Worm (Caenorhabditis elegans) whole organism, young adult: ENCODE data around the gene vrp-1.

Experiments used
- B0035.1 ChIP-seq: sonication (generic microtip); optimal IDR thresholded peaks from 2 replicates; lab custom pipeline; 2016; ENCODE audit warnings: missing genetic modification characterization, mild to moderate bottlenecking, missing compliant biosample characterization, missing genotype, missing genetic modification reagents
- B0336.3 ChIP-seq: fragments of 200-800 bp; sonication (Bioruptor generic); IDR thresholded peaks from 2 replicates; pipeline ENCODE4 v1.3.6; 2022; ENCODE audit warnings: missing genetic modification characterization, missing compliant biosample characterization
- C06A6.2 ChIP-seq: fragments of 200-800 bp; sonication (Bioruptor generic); conservative IDR thresholded peaks from 2 replicates; pipeline ENCODE4 v1.3.6; 2022; ENCODE audit warnings: missing genetic modification characterization, missing compliant biosample characterization
- F10E7.11 ChIP-seq: sonication (generic microtip); optimal IDR thresholded peaks from 2 replicates; lab custom pipeline; 2017; ENCODE audit warnings: mild to moderate bottlenecking, missing genetic modification characterization, moderate library complexity, missing compliant biosample characterization
- F37B4.10 ChIP-seq: fragments of 200-800 bp; sonication (Bioruptor generic); IDR thresholded peaks from 2 replicates; pipeline ENCODE4 v1.3.6; 2022; ENCODE audit warnings: missing genetic modification characterization, missing compliant biosample characterization
- F57A8.1 ChIP-seq: fragments of 200-800 bp; sonication (Bioruptor generic); optimal IDR thresholded peaks from 2 replicates; lab custom pipeline; 2018; ENCODE audit warnings: mild to moderate bottlenecking, missing genetic modification characterization, moderate library complexity, missing compliant biosample characterization
- Y53F4B.3 ChIP-seq: fragments of 200-800 bp; sonication (Bioruptor generic); IDR thresholded peaks from 2 replicates; pipeline ENCODE4 v1.3.6; 2022; ENCODE audit warnings: missing genetic modification reagents, missing genetic modification characterization, missing compliant biosample characterization
- Y56A3A.18 ChIP-seq: fragments of 200-800 bp; sonication (Bioruptor generic); IDR thresholded peaks from 2 replicates; pipeline ENCODE4 v1.3.6; 2022; ENCODE audit warnings: missing genetic modification reagents, missing genetic modification characterization, missing compliant biosample characterization
- Y95B8A.8 ChIP-seq: fragments of 200-800 bp; sonication (Bioruptor generic); IDR thresholded peaks from 2 replicates; pipeline ENCODE4 v1.3.6; 2022; ENCODE audit warnings: missing genetic modification reagents, missing genetic modification characterization, missing compliant biosample characterization
- aptf-2 ChIP-seq: fragments of 200-800 bp; sonication (Bioruptor generic); conservative IDR thresholded peaks from 2 replicates; pipeline ENCODE4 v1.3.6; 2022; ENCODE audit warnings: missing genetic modification reagents, missing genetic modification characterization, missing compliant biosample characterization
- bed-2 ChIP-seq: fragments of 200-800 bp; sonication (Bioruptor generic); IDR thresholded peaks from 2 replicates; pipeline ENCODE4 v1.3.6; 2022; ENCODE audit warnings: missing genetic modification reagents, missing genetic modification characterization, missing compliant biosample characterization
- ccch-3 ChIP-seq: fragments of 200-800 bp; sonication (Bioruptor generic); optimal IDR thresholded peaks from 2 replicates; lab custom pipeline; 2018; ENCODE audit warnings: mild to moderate bottlenecking, missing genetic modification characterization, missing compliant biosample characterization
- cebp-1 ChIP-seq, 2 experiments: fragments of 200-800 bp in 1 of 2; sonication (Bioruptor generic) in 1 of 2; sonication (generic microtip) in 1 of 2; IDR thresholded peaks in 1 of 2; optimal IDR thresholded peaks in 1 of 2; 2 replicates each; pipeline versions ENCODE4 v1.3.6 to Lab custom; 2017 to 2022; ENCODE audit warnings: missing compliant biosample characterization in 2 of 2, missing genetic modification characterization in 2 of 2, mild to moderate bottlenecking in 1 of 2, missing genetic modification reagents in 1 of 2, moderate library complexity in 1 of 2
- ceh-100 ChIP-seq: fragments of 200-800 bp; sonication (Bioruptor generic); IDR thresholded peaks from 2 replicates; pipeline ENCODE4 v1.3.6; 2022; ENCODE audit warnings: missing genetic modification reagents, missing genetic modification characterization, missing compliant biosample characterization
- ceh-40 ChIP-seq: fragments of 200-800 bp; sonication (Bioruptor generic); IDR thresholded peaks from 2 replicates; pipeline ENCODE4 v1.3.6; 2022; ENCODE audit warnings: missing genetic modification characterization, missing compliant biosample characterization
- ceh-58 ChIP-seq: fragments of 200-800 bp; sonication (Bioruptor generic); IDR thresholded peaks from 2 replicates; pipeline ENCODE4 v1.3.6; 2022; ENCODE audit warnings: missing genetic modification characterization, missing compliant biosample characterization
- die-1 ChIP-seq: sonication (generic microtip); optimal IDR thresholded peaks from 2 replicates; lab custom pipeline; 2016; ENCODE audit warnings: missing genotype, mild to moderate bottlenecking, missing genetic modification characterization, missing compliant biosample characterization
- dox-1 ChIP-seq: fragments of 200-800 bp; sonication (Bioruptor generic); IDR thresholded peaks from 2 replicates; pipeline ENCODE4 v1.3.6; 2022; ENCODE audit warnings: missing genetic modification reagents, missing genetic modification characterization, missing compliant biosample characterization
- dpff-1 ChIP-seq: sonication (generic microtip); optimal IDR thresholded peaks from 2 replicates; lab custom pipeline; 2017; ENCODE audit warnings: mild to moderate bottlenecking, missing genetic modification characterization, missing compliant biosample characterization
- egl-44 ChIP-seq: fragments of 200-800 bp; sonication (Bioruptor generic); IDR thresholded peaks from 2 replicates; pipeline ENCODE4 v1.3.6; 2022; ENCODE audit warnings: missing genetic modification reagents, missing genetic modification characterization, missing compliant biosample characterization
- ekl-4 ChIP-seq: fragments of 200-800 bp; sonication (Bioruptor generic); IDR thresholded peaks from 2 replicates; pipeline ENCODE4 v1.3.6; 2022; ENCODE audit warnings: missing genetic modification reagents, missing genetic modification characterization, missing compliant biosample characterization
- ets-4 ChIP-seq: fragments of 200-800 bp; sonication (Bioruptor generic); optimal IDR thresholded peaks from 2 replicates; lab custom pipeline; 2018; ENCODE audit warnings: mild to moderate bottlenecking, missing genetic modification characterization, missing compliant biosample characterization
- gei-17 ChIP-seq: fragments of 200-800 bp; sonication (Bioruptor generic); optimal IDR thresholded peaks from 2 replicates; lab custom pipeline; 2018; ENCODE audit warnings: mild to moderate bottlenecking, missing genetic modification characterization, missing compliant biosample characterization
- hlh-12 ChIP-seq: sonication (generic microtip); optimal IDR thresholded peaks from 2 replicates; lab custom pipeline; 2016; ENCODE audit warnings: missing genetic modification characterization, missing compliant biosample characterization
- lag-1 ChIP-seq: fragments of 200-800 bp; sonication (Bioruptor generic); IDR thresholded peaks from 2 replicates; pipeline ENCODE4 v1.3.6; 2022; ENCODE audit warnings: missing genetic modification reagents, missing genetic modification characterization, missing compliant biosample characterization
- let-607 ChIP-seq, 2 experiments: fragments of 200-800 bp in 1 of 2; sonication (Bioruptor generic) in 1 of 2; sonication (generic microtip) in 1 of 2; optimal IDR thresholded peaks; 2 replicates each; lab custom pipeline; 2016 to 2018; ENCODE audit warnings: mild to moderate bottlenecking in 2 of 2, missing compliant biosample characterization in 2 of 2, missing genetic modification characterization in 2 of 2, moderate library complexity in 2 of 2, missing genotype in 1 of 2
- lin-26 ChIP-seq: fragments of 200-800 bp; sonication (Bioruptor generic); IDR thresholded peaks from 2 replicates; pipeline ENCODE4 v1.3.6; 2022; ENCODE audit warnings: missing genetic modification reagents, missing genetic modification characterization, missing compliant biosample characterization
- lin-40 ChIP-seq: sonication (generic microtip); optimal IDR thresholded peaks from 2 replicates; lab custom pipeline; 2016; ENCODE audit warnings: missing genetic modification characterization, mild to moderate bottlenecking, missing compliant biosample characterization, missing genotype, missing genetic modification reagents
- lin-54 ChIP-seq: fragments of 200-800 bp; sonication (Bioruptor generic); optimal IDR thresholded peaks from 2 replicates; lab custom pipeline; 2018; ENCODE audit warnings: mild to moderate bottlenecking, missing genetic modification characterization, missing compliant biosample characterization
- lir-1 ChIP-seq: fragments of 200-800 bp; sonication (Bioruptor generic); conservative IDR thresholded peaks from 2 replicates; pipeline ENCODE4 v1.3.6; 2022; ENCODE audit warnings: missing genetic modification reagents, missing genetic modification characterization, missing compliant biosample characterization
- madf-6 ChIP-seq: fragments of 200-800 bp; sonication (Bioruptor generic); IDR thresholded peaks from 2 replicates; pipeline ENCODE4 v1.3.6; 2022; ENCODE audit warnings: missing genetic modification reagents, missing genetic modification characterization, missing compliant biosample characterization
- mcd-1 ChIP-seq: fragments of 200-800 bp; sonication (Bioruptor generic); IDR thresholded peaks from 2 replicates; pipeline ENCODE4 v1.3.6; 2022; ENCODE audit warnings: missing genetic modification reagents, missing genetic modification characterization, missing compliant biosample characterization
- mel-28 ChIP-seq: sonication (generic microtip); optimal IDR thresholded peaks from 2 replicates; lab custom pipeline; 2016; ENCODE audit warnings: borderline replicate concordance, mild to moderate bottlenecking, missing genetic modification characterization, missing compliant biosample characterization
- mxl-1 ChIP-seq: sonication (generic microtip); optimal IDR thresholded peaks from 2 replicates; lab custom pipeline; 2016; ENCODE audit warnings: missing genetic modification characterization, missing compliant biosample characterization
- nfya-2 ChIP-seq: fragments of 200-800 bp; sonication (Bioruptor generic); IDR thresholded peaks from 2 replicates; pipeline ENCODE4 v1.3.6; 2022; ENCODE audit warnings: missing genetic modification reagents, missing genetic modification characterization, missing compliant biosample characterization
- nfyb-1 ChIP-seq: fragments of 200-800 bp; sonication (Bioruptor generic); IDR thresholded peaks from 2 replicates; pipeline ENCODE4 v1.3.6; 2022; ENCODE audit warnings: missing genetic modification reagents, missing genetic modification characterization, missing compliant biosample characterization
- nhr-120 ChIP-seq: fragments of 200-800 bp; sonication (Bioruptor generic); IDR thresholded peaks from 2 replicates; pipeline ENCODE4 v1.3.6; 2022; ENCODE audit warnings: missing genetic modification characterization, missing compliant biosample characterization
- nhr-27 ChIP-seq: fragments of 200-800 bp; sonication (Bioruptor generic); optimal IDR thresholded peaks from 2 replicates; lab custom pipeline; 2018; ENCODE audit warnings: mild to moderate bottlenecking, missing genetic modification characterization, moderate library complexity, missing compliant biosample characterization
- nhr-90 ChIP-seq: sonication (generic microtip); optimal IDR thresholded peaks from 2 replicates; lab custom pipeline; 2016; ENCODE audit warnings: missing genotype, mild to moderate bottlenecking, missing genetic modification characterization, missing compliant biosample characterization
- snpc-4 ChIP-seq, 5 experiments: fragments of 150-350 bp in 1 of 5; sonication (generic microtip) in 4 of 5; optimal IDR thresholded peaks; 2 replicates each; lab custom pipeline; 2014 to 2018; ENCODE audit warnings: missing genetic modification characterization in 5 of 5, missing biosample characterization in 3 of 5, antibody characterized with exemption in 2 of 5, mild to moderate bottlenecking in 2 of 5, missing compliant biosample characterization in 2 of 5, missing genotype in 2 of 5, moderate library complexity in 2 of 5, missing genetic modification reagents in 1 of 5
- tbx-9 ChIP-seq: sonication (generic microtip); optimal IDR thresholded peaks from 2 replicates; lab custom pipeline; 2016; ENCODE audit warnings: borderline replicate concordance, missing genetic modification characterization, inconsistent platforms, missing compliant biosample characterization
- unc-130 ChIP-seq: sonication (generic microtip); optimal IDR thresholded peaks from 2 replicates; lab custom pipeline; 2016; ENCODE audit warnings: missing genetic modification reagents, missing genetic modification characterization, missing compliant biosample characterization
- unc-62 ChIP-seq: fragments of 150-350 bp; optimal IDR thresholded peaks from 2 replicates; lab custom pipeline; 2014; ENCODE audit warnings: missing biosample characterization, missing genetic modification reagents, missing genetic modification characterization
- ztf-22 ChIP-seq: fragments of 200-800 bp; sonication (Bioruptor generic); optimal IDR thresholded peaks from 2 replicates; lab custom pipeline; 2018; ENCODE audit warnings: mild to moderate bottlenecking, missing genetic modification characterization, moderate library complexity, missing compliant biosample characterization
- ztf-25 ChIP-seq: fragments of 200-800 bp; sonication (Bioruptor generic); IDR thresholded peaks from 2 replicates; pipeline ENCODE4 v1.3.6; 2022; ENCODE audit warnings: missing genetic modification reagents, missing genetic modification characterization, missing compliant biosample characterization
- ztf-26 ChIP-seq: sonication (generic microtip); optimal IDR thresholded peaks from 2 replicates; lab custom pipeline; 2017; ENCODE audit warnings: missing genetic modification characterization, missing compliant biosample characterization

The vrp-1 gene

ce11 chrIV:2986720-2987119, 25.7 kb upstream of the vrp-1 start:
- TF ChIP-seq unc-62 (GFP tag; lab: Kevin White, UChicago) (no peak), die-1 (tag; lab: Kevin White, UChicago) (no peak), ztf-22 (no peak), mel-28 (no peak), aptf-2 (GFP tag; lab: Robert Waterston, UW) (no peak), snpc-4 (GFP tag; optimal IDR thresholded peaks at IDR 0.05; lab: Kevin White, UChicago) (no peak), snpc-4 (tag; optimal IDR thresholded peaks at IDR 0.05; lab: Kevin White, UChicago) (no peak), C06A6.2 (GFP tag; lab: Robert Waterston, UW) (no peak), ccch-3 (no peak), lir-1 (GFP tag; lab: Robert Waterston, UW) (no peak), Y56A3A.18 (GFP tag; lab: Robert Waterston, UW) (no peak), cebp-1 (GFP tag; IDR thresholded peaks at IDR 0.05; lab: Robert Waterston, UW) (no peak), cebp-1 (tag; optimal IDR thresholded peaks at IDR 0.05; lab: Kevin White, UChicago) (no peak), F37B4.10 (no peak), F10E7.11 (tag; lab: Kevin White, UChicago) (no peak), nhr-90 (tag; lab: Kevin White, UChicago) (no peak), tbx-9 (tag; lab: Kevin White, UChicago) (no peak), lin-54 (no peak), ekl-4 (GFP tag; lab: Robert Waterston, UW) (no peak), B0336.3 (GFP tag; lab: Robert Waterston, UW) (no peak)

ce11 chrIV:2990519-2990918, 21.9 kb upstream of the vrp-1 start:
- TF ChIP-seq lin-26 (GFP tag; lab: Robert Waterston, UW) (0 out of 2 replicates have a peak, but pooled peaks have one; percentile 43), F57A8.1 (GFP tag; lab: Kevin White, UChicago) (no peak), lir-1 (GFP tag; lab: Robert Waterston, UW) (no peak), ceh-58 (GFP tag; lab: Robert Waterston, UW) (peak; percentile 72; the same call in 1 of the 2 replicates), mel-28 (no peak), nfyb-1 (GFP tag; lab: Robert Waterston, UW) (no peak), nhr-27 (tag; lab: Kevin White, UChicago) (no peak), aptf-2 (GFP tag; lab: Robert Waterston, UW) (no peak), nfya-2 (no peak), Y53F4B.3 (GFP tag; lab: Robert Waterston, UW) (no peak), egl-44 (GFP tag; lab: Robert Waterston, UW) (no peak), ceh-100 (GFP tag; lab: Robert Waterston, UW) (no peak), ztf-26 (peak; percentile 20), lag-1 (no peak), nhr-120 (no peak), ceh-40 (no peak), cebp-1 (GFP tag; IDR thresholded peaks at IDR 0.05; lab: Robert Waterston, UW) (no peak), cebp-1 (tag; optimal IDR thresholded peaks at IDR 0.05; lab: Kevin White, UChicago) (peak; percentile 45), ztf-25 (GFP tag; lab: Robert Waterston, UW) (no peak), C06A6.2 (GFP tag; lab: Robert Waterston, UW) (no peak), dox-1 (GFP tag; lab: Robert Waterston, UW) (peak; percentile 37; the same call in 1 of the 2 replicates), unc-130 (GFP tag; lab: Kevin White, UChicago) (no peak), Y95B8A.8 (GFP tag; lab: Robert Waterston, UW) (0 out of 2 replicates have a peak, but pooled peaks have one; percentile 38), let-607 (tag; optimal IDR thresholded peaks at IDR 0.05; lab: Kevin White, UChicago) (no peak), mcd-1 (GFP tag; lab: Robert Waterston, UW) (peak; percentile 44; the same call in 1 of the 2 replicates), ztf-22 (no peak), madf-6 (GFP tag; lab: Robert Waterston, UW) (no peak), hlh-12 (no peak), B0035.1 (tag; lab: Kevin White, UChicago) (no peak), lin-40 (tag; lab: Kevin White, UChicago) (no peak), bed-2 (no peak), unc-62 (GFP tag; lab: Kevin White, UChicago) (no peak), mxl-1 (tag; lab: Kevin White, UChicago) (no peak), dpff-1 (tag; lab: Kevin White, UChicago) (no peak), ets-4 (GFP tag; lab: Kevin White, UChicago) (no peak), gei-17 (GFP tag; lab: Kevin White, UChicago) (no peak)
